Worm (Caenorhabditis elegans) whole organism, midembryonic: ENCODE results near the gene Y69A2AR.16.

Experiments
- T22C8.4 ChIP-seq: fragments of 200-800 bp; sonication (Bioruptor generic); IDR thresholded peaks from 2 replicates; pipeline ENCODE4 v1.3.6; 2022; ENCODE audit warnings: missing genetic modification characterization, missing compliant biosample characterization
- cog-1 ChIP-seq: sonication (generic microtip); optimal IDR thresholded peaks from 2 replicates; lab custom pipeline; 2016; ENCODE audit warnings: missing genetic modification characterization, missing compliant biosample characterization
- med-1 ChIP-seq: sonication (generic microtip); optimal IDR thresholded peaks from 2 replicates; lab custom pipeline; 2017; ENCODE audit warnings: missing genetic modification characterization, mild to moderate bottlenecking, missing compliant biosample characterization, antibody characterized with exemption, missing genetic modification reagents; ENCODE audit not compliant: insufficient read depth
- ref-1 ChIP-seq: fragments of 200-800 bp; sonication (Bioruptor generic); conservative IDR thresholded peaks from 2 replicates; pipeline ENCODE4 v1.3.6; 2022; ENCODE audit warnings: missing genetic modification reagents, missing genetic modification characterization, missing compliant biosample characterization
- tab-1 ChIP-seq: fragments of 200-800 bp; sonication (Bioruptor generic); IDR thresholded peaks from 2 replicates; pipeline ENCODE4 v1.3.6; 2022; ENCODE audit warnings: missing genetic modification characterization, missing compliant biosample characterization
- ztf-23 ChIP-seq: fragments of 200-800 bp; sonication (Bioruptor generic); IDR thresholded peaks from 2 replicates; pipeline ENCODE4 v1.3.6; 2022; ENCODE audit warnings: missing genetic modification reagents, missing genetic modification characterization, missing compliant biosample characterization
- ztf-29 ChIP-seq: fragments of 200-800 bp; sonication (Bioruptor generic); IDR thresholded peaks from 2 replicates; pipeline ENCODE4 v1.3.6; 2022; ENCODE audit warnings: missing genetic modification reagents, missing genetic modification characterization, missing compliant biosample characterization

DNA sequence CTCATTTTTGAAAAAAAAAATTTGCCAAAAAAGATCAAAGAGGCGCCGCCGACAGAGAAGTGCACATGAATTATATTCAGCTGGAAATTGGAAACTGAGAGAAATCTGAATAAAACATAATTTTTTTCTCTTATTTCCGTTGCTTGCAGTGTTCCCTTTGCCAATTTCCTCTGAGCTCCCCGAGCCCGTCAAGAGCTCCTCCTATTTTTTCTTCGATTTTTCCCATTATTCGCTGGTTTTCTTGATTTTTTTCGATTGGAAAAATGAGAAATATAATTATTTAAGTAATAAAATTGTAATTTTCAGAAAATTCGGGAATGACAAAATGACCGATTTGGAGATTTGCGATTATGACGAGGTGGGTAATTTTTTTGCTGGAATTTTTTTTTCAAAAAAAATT, 44.4 kb downstream of the Y69A2AR.16 start, which contains the start of gene sprr-3:
- TF ChIP-seq ztf-23 (no peak), med-1 (GFP tag; lab: Kevin White, UChicago) (no peak), ztf-29 (GFP tag; lab: Robert Waterston, UW) (no peak), ref-1 (GFP tag; lab: Robert Waterston, UW) (no peak), cog-1 (tag; lab: Kevin White, UChicago) (no peak), tab-1 (GFP tag; lab: Robert Waterston, UW) (no peak), T22C8.4 (GFP tag; lab: Robert Waterston, UW) (no peak)
